Worm (Caenorhabditis elegans) whole organism, L2 larva: Measurements from ENCODE around the gene F54D12.2.

Source experiments
- R02D3.7 ChIP-seq: fragments of 150-350 bp; optimal IDR thresholded peaks from 2 replicates; lab custom pipeline; 2014; ENCODE audit warnings: missing biosample characterization, missing genetic modification characterization
- lin-13 ChIP-seq: fragments of 150-350 bp; optimal IDR thresholded peaks from 2 replicates; lab custom pipeline; 2014; ENCODE audit warnings: missing biosample characterization, missing genetic modification reagents, missing genetic modification characterization
- ztf-4 ChIP-seq: fragments of 150-350 bp; optimal IDR thresholded peaks from 2 replicates; lab custom pipeline; 2014; ENCODE audit warnings: missing biosample characterization, missing genetic modification characterization

ce11 chrII:1436715-1437114, 38.2 kb downstream of the F54D12.2 start:
- TF ChIP-seq ztf-4 (tag; lab: Kevin White, UChicago) (no peak), lin-13 (GFP tag; lab: Kevin White, UChicago) (no peak), R02D3.7 (no peak)
